Worm (Caenorhabditis elegans): Measurements from ENCODE around the gene ceh-89.

ce11 chrX:14113347-14113746, 28.4 kb upstream of the ceh-89 start, which contains the start of gene nhr-281:
- TF ChIP-seq chd-7 (tag; optimal IDR thresholded peaks at IDR 0.05): no peak
- TF ChIP-seq atf-7 (tag; optimal IDR thresholded peaks at IDR 0.05): no peak
- no peak for TF ChIP-seq fkh-3 (tag; optimal IDR thresholded peaks at IDR 0.05)
- TF ChIP-seq snpc-1.1 (tag; optimal IDR thresholded peaks at IDR 0.05; ENCODE audit: insufficient read depth): no peak
- TF ChIP-seq egl-44 (GFP tag; IDR thresholded peaks at IDR 0.05): no peak
- TF ChIP-seq efl-1 (GFP tag; optimal IDR thresholded peaks at IDR 0.05): no peak
- no peak for TF ChIP-seq egl-18 (GFP tag; IDR thresholded peaks at IDR 0.05)
- TF ChIP-seq dpl-1 (GFP tag; optimal IDR thresholded peaks at IDR 0.05): no peak
- no peak for TF ChIP-seq unc-62 (GFP tag; optimal IDR thresholded peaks at IDR 0.05)
- no peak for TF ChIP-seq ets-4 (GFP tag; optimal IDR thresholded peaks at IDR 0.05)
- TF ChIP-seq cebp-1 (GFP tag; IDR thresholded peaks at IDR 0.05): no peak
- no peak for TF ChIP-seq cebp-1 (tag; optimal IDR thresholded peaks at IDR 0.05)
- TF ChIP-seq nhr-90 (tag; optimal IDR thresholded peaks at IDR 0.05): no peak

All from whole organism, young adult.